Worm (Caenorhabditis elegans) whole organism, late embryonic: ENCODE results near the gene mre-11.

Source experiments
- K09A11.1 ChIP-seq: sonication (generic microtip); optimal IDR thresholded peaks from 2 replicates; lab custom pipeline; 2017; ENCODE audit warnings: antibody characterized with exemption, mild to moderate bottlenecking, missing genetic modification characterization, missing compliant biosample characterization; ENCODE audit not compliant: insufficient read depth
- ama-1 ChIP-seq: fragments of 150-350 bp; optimal IDR thresholded peaks from 2 replicates; lab custom pipeline; 2014
- eyg-1 ChIP-seq: sonication (generic microtip); optimal IDR thresholded peaks from 2 replicates; lab custom pipeline; 2016; ENCODE audit warnings: missing genotype, missing genetic modification characterization, missing compliant biosample characterization
- ztf-16 ChIP-seq: sonication (generic microtip); optimal IDR thresholded peaks from 2 replicates; lab custom pipeline; 2017; ENCODE audit warnings: missing genetic modification characterization, missing compliant biosample characterization

ce11 chrV:10756698-10757097 is 20.0 kb upstream of the mre-11 start, which contains the start of gene irld-6:
- no peak for TF ChIP-seq K09A11.1
- TF ChIP-seq ama-1 (lab: Kevin White, UChicago): no peak
- no peak for TF ChIP-seq eyg-1 (tag; lab: Kevin White, UChicago)
- TF ChIP-seq ztf-16 (tag; lab: Kevin White, UChicago): no peak
